Fruit fly (Drosophila melanogaster): ENCODE measurements around the gene Pdp1.

The Pdp1 gene

DNA sequence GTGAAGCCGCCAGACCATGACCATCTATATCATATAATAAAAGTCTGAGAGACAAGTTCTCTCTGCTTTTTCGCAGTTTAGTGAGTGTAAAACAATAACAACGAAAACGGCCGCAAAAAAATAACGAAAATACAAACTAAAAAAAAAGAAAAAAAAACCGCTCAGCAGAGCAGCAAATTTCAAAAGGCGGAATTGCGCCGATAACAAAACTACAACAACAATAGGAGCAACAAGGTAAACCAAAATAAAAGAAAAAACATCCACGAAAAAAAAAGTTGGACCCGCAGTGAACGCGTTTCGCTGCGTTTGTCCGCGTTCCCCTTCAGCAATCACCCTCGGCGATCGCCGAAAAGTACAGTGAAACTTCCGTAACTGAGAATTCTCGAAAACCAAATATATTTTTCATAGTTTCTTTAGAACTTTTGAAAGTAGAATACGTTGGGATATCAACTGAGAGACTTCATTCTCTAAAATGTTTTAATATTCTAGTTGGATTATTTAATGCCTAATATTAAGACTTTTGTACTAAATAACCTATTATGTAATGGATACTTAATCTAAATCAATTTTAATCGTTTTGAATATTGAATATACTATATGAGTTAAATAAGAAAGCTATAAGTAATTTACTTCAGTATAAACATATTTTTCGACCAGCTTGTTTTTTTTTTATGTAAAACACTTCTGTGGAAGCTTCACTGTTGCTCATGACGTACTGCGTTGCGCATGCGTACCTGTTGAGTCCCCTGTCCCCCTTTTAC lies 8.6 kb upstream of the Pdp1 start (continued):
- TF ChIP-seq CG8924 (tag; optimal IDR thresholded peaks at IDR 0.05) (peak; percentile 29), CG10543 (GFP tag; optimal IDR thresholded peaks at IDR 0.05) (peak; percentile 48), CG17612 (GFP tag; IDR thresholded peaks at IDR 0.05) (no peak), jigr1 (GFP tag; IDR thresholded peaks at IDR 0.05) (no peak), CG7928 (GFP tag; optimal IDR thresholded peaks at IDR 0.05) (no peak), nerfin-2 (GFP tag; IDR thresholded peaks at IDR 0.05; ENCODE audit: partially characterized antibody) (no peak), CG30020 (tag; optimal IDR thresholded peaks at IDR 0.05) (no peak), corto (GFP tag; optimal IDR thresholded peaks at IDR 0.05) (no peak), Dref (GFP tag; IDR thresholded peaks at IDR 0.05) (no peak), HLH3B (GFP tag; IDR thresholded peaks at IDR 0.05) (peak; percentile 41; the same call in 1 of the 2 replicates), her (GFP tag; optimal IDR thresholded peaks at IDR 0.05) (no peak), hbn (GFP tag; IDR thresholded peaks at IDR 0.05; ENCODE audit: partially characterized antibody) (no peak), CG11085 (GFP tag; IDR thresholded peaks at IDR 0.05) (no peak), CG11723 (GFP tag; optimal IDR thresholded peaks at IDR 0.05) (peak; percentile 35), CG6813 (GFP tag; optimal IDR thresholded peaks at IDR 0.05) (peak; percentile 2), zen2 (GFP tag; IDR thresholded peaks at IDR 0.05; ENCODE audit: partially characterized antibody) (no peak), otp (GFP tag; IDR thresholded peaks at IDR 0.05) (no peak), gt (GFP tag; IDR thresholded peaks at IDR 0.05) (no peak), hth (optimal IDR thresholded peaks at IDR 0.05) (no peak), crol (GFP tag; IDR thresholded peaks at IDR 0.05) (peak; percentile 70; the same call in 1 of the 2 replicates), Camta (GFP tag; optimal IDR thresholded peaks at IDR 0.05) (no peak), CG9609 (GFP tag; optimal IDR thresholded peaks at IDR 0.05) (no peak), CG10321 (GFP tag; IDR thresholded peaks at IDR 0.05) (no peak), CG18599 (GFP tag; optimal IDR thresholded peaks at IDR 0.05) (peak; percentile 49), CG14050 (GFP tag; IDR thresholded peaks at IDR 0.05) (no peak), odd (GFP tag; optimal IDR thresholded peaks at IDR 0.05) (peak; percentile 55), slou (GFP tag; optimal IDR thresholded peaks at IDR 0.05) (no peak), Doc3 (GFP tag; IDR thresholded peaks at IDR 0.05; ENCODE audit: partially characterized antibody) (no peak), ac (GFP tag; optimal IDR thresholded peaks at IDR 0.05) (no peak), Mrtf (GFP tag; IDR thresholded peaks at IDR 0.05) (no peak), CG4328 (GFP tag; optimal IDR thresholded peaks at IDR 0.05) (no peak), CG31224 (GFP tag; IDR thresholded peaks at IDR 0.05) (0 out of 2 replicates have a peak, but pooled peaks have one; percentile 26), Kr (GFP tag; optimal IDR thresholded peaks at IDR 0.05) (no peak), MTF-1 (GFP tag; optimal IDR thresholded peaks at IDR 0.05; ENCODE audit: borderline replicate concordance) (no peak), ro (GFP tag; IDR thresholded peaks at IDR 0.05) (no peak), unc-4 (GFP tag; IDR thresholded peaks at IDR 0.05; ENCODE audit: partially characterized antibody) (no peak), Opbp (GFP tag; IDR thresholded peaks at IDR 0.05; ENCODE audit: partially characterized antibody) (no peak), sr (GFP tag; IDR thresholded peaks at IDR 0.05) (no peak), BtbVII (GFP tag; optimal IDR thresholded peaks at IDR 0.05) (peak; percentile 59), CG17361 (GFP tag; IDR thresholded peaks at IDR 0.05) (peak; percentile 78), Deaf1 (tag; optimal IDR thresholded peaks at IDR 0.05) (no peak), gsb-n (tag; optimal IDR thresholded peaks at IDR 0.05) (no peak), HmgZ (tag; optimal IDR thresholded peaks at IDR 0.05) (no peak), CG10462 (GFP tag; optimal IDR thresholded peaks at IDR 0.05) (no peak), btn (GFP tag; optimal IDR thresholded peaks at IDR 0.05) (no peak), CG9215 (GFP tag; IDR thresholded peaks at IDR 0.05) (peak; percentile 34), CG8765 (GFP tag; IDR thresholded peaks at IDR 0.05) (no peak), CG11093 (GFP tag; IDR thresholded peaks at IDR 0.05) (no peak)
